Worm (Caenorhabditis elegans): Measurements from ENCODE around the gene nhr-21.

Gene nhr-21

ce11 chrII:7325063-7325480 lies 14.0 kb upstream of the nhr-21 start:
- no peak for TF ChIP-seq K02D7.2 (tag; optimal IDR thresholded peaks at IDR 0.05)
- no peak for TF ChIP-seq ceh-14 (tag; optimal IDR thresholded peaks at IDR 0.05)
- no peak for TF ChIP-seq unc-42 (tag; optimal IDR thresholded peaks at IDR 0.05)
- no peak for TF ChIP-seq nhr-232 (tag; optimal IDR thresholded peaks at IDR 0.05)
- no peak for TF ChIP-seq ceh-22 (tag; optimal IDR thresholded peaks at IDR 0.05)
- TF ChIP-seq pat-9 (tag; optimal IDR thresholded peaks at IDR 0.05) = no peak
- TF ChIP-seq sox-2 (GFP tag; IDR thresholded peaks at IDR 0.05) = no peak
- TF ChIP-seq pha-4 (tag; optimal IDR thresholded peaks at IDR 0.05) = no peak
- no peak for TF ChIP-seq T23F11.4 (GFP tag; optimal IDR thresholded peaks at IDR 0.05)
- no peak for TF ChIP-seq sox-4 (tag; optimal IDR thresholded peaks at IDR 0.05)
- no peak for TF ChIP-seq ceh-24 (tag; optimal IDR thresholded peaks at IDR 0.05)
- no peak for TF ChIP-seq mec-3 (tag; optimal IDR thresholded peaks at IDR 0.05; ENCODE audit: borderline replicate concordance)

- peak; percentile 25 for TF ChIP-seq unc-42 (tag; optimal IDR thresholded peaks at IDR 0.05)
- no peak for TF ChIP-seq ceh-30 (tag; optimal IDR thresholded peaks at IDR 0.05)
Measured at ce11 chrII:7326199-7326598, 12.8 kb upstream of the nhr-21 start.

ce11 chrII:7326997-7327396 lies 12.0 kb upstream of the nhr-21 start:
- TF ChIP-seq tbx-2 (tag; optimal IDR thresholded peaks at IDR 0.05) (peak; percentile 11), ceh-18 (tag; optimal IDR thresholded peaks at IDR 0.05) (peak; percentile 81), ceh-19 (GFP tag; optimal IDR thresholded peaks at IDR 0.05) (peak; percentile 30), K02D7.2 (tag; optimal IDR thresholded peaks at IDR 0.05) (no peak), ceh-31 (tag; optimal IDR thresholded peaks at IDR 0.05) (peak; percentile 63), fkh-10 (GFP tag; optimal IDR thresholded peaks at IDR 0.05) (peak; percentile 29), unc-55 (GFP tag; optimal IDR thresholded peaks at IDR 0.05) (peak; percentile 8), ceh-34 (tag; optimal IDR thresholded peaks at IDR 0.05) (peak; percentile 79), unc-42 (tag; optimal IDR thresholded peaks at IDR 0.05) (peak; percentile 68), nfya-1 (tag; optimal IDR thresholded peaks at IDR 0.05) (peak; percentile 25), gmeb-2 (tag; optimal IDR thresholded peaks at IDR 0.05) (no peak)

- TF ChIP-seq madf-2 (tag; optimal IDR thresholded peaks at IDR 0.05) (no peak), unc-55 (GFP tag; optimal IDR thresholded peaks at IDR 0.05) (no peak), che-1 (tag; optimal IDR thresholded peaks at IDR 0.05) (no peak), hlh-30 (tag; optimal IDR thresholded peaks at IDR 0.05; ENCODE audit: insufficient read depth) (no peak), Y22D7AL.16 (tag; optimal IDR thresholded peaks at IDR 0.05) (no peak), pat-9 (tag; optimal IDR thresholded peaks at IDR 0.05) (no peak), fkh-10 (GFP tag; optimal IDR thresholded peaks at IDR 0.05) (no peak), ets-4 (tag; optimal IDR thresholded peaks at IDR 0.05) (no peak), nfya-1 (tag; optimal IDR thresholded peaks at IDR 0.05) (no peak)
Measured at ce11 chrII:7331224-7331623, 7.8 kb upstream of the nhr-21 start, which contains the start of gene npax-1. npax-1 (minus strand) TSS chrII:7331324.

ce11 chrII:7337469-7337893 lies 1.5 kb upstream of the nhr-21 start:
- TF ChIP-seq nfya-1 (tag; optimal IDR thresholded peaks at IDR 0.05) = peak; percentile 3
- TF ChIP-seq elt-2 (tag; optimal IDR thresholded peaks at IDR 0.05) = peak; percentile 36
- peak; percentile 58 for TF ChIP-seq tbx-2 (tag; optimal IDR thresholded peaks at IDR 0.05)
- TF ChIP-seq unc-55 (GFP tag; optimal IDR thresholded peaks at IDR 0.05) = no peak
- no peak for TF ChIP-seq ceh-30 (tag; optimal IDR thresholded peaks at IDR 0.05)
- peak; percentile 15 for TF ChIP-seq ceh-18 (tag; optimal IDR thresholded peaks at IDR 0.05)
- TF ChIP-seq ceh-31 (tag; optimal IDR thresholded peaks at IDR 0.05) = peak; percentile 17
- peak; percentile 63 for TF ChIP-seq hlh-30 (tag; optimal IDR thresholded peaks at IDR 0.05; ENCODE audit: insufficient read depth)
- TF ChIP-seq ahr-1 (tag; optimal IDR thresholded peaks at IDR 0.05) = no peak
- TF ChIP-seq dve-1 (tag; optimal IDR thresholded peaks at IDR 0.05) = peak; percentile 7

- TF ChIP-seq nhr-232 (tag; optimal IDR thresholded peaks at IDR 0.05) = no peak
- no peak for TF ChIP-seq ahr-1 (tag; optimal IDR thresholded peaks at IDR 0.05)
- no peak for TF ChIP-seq zip-5 (tag; optimal IDR thresholded peaks at IDR 0.05)
- TF ChIP-seq elt-4 (tag; optimal IDR thresholded peaks at IDR 0.05) = no peak
- no peak for TF ChIP-seq unc-55 (GFP tag; optimal IDR thresholded peaks at IDR 0.05)
- TF ChIP-seq sox-4 (tag; optimal IDR thresholded peaks at IDR 0.05) = no peak
Measured at ce11 chrII:7340703-7341102, 1.7 kb downstream of the nhr-21 start.

Data from whole organism, late embryonic.